Worm (Caenorhabditis elegans) whole organism, L2 larva: Measurements from ENCODE around the gene abts-3.

Experiments used
- C34F6.9 ChIP-seq: fragments of 150-350 bp; optimal IDR thresholded peaks from 2 replicates; lab custom pipeline; 2014; ENCODE audit warnings: missing biosample characterization, missing genetic modification characterization
- F13H6.1 ChIP-seq: sonication (generic microtip); optimal IDR thresholded peaks from 2 replicates; lab custom pipeline; 2016; ENCODE audit warnings: missing genetic modification characterization, missing compliant biosample characterization
- R02D3.7 ChIP-seq: fragments of 150-350 bp; optimal IDR thresholded peaks from 2 replicates; lab custom pipeline; 2014; ENCODE audit warnings: missing biosample characterization, missing genetic modification characterization
- Y55F3AM.14 ChIP-seq: fragments of 200-800 bp; sonication (Bioruptor generic); optimal IDR thresholded peaks from 2 replicates; lab custom pipeline; 2018; ENCODE audit warnings: mild to moderate bottlenecking, missing genetic modification characterization, missing compliant biosample characterization
- ZK546.5 ChIP-seq: sonication (generic microtip); optimal IDR thresholded peaks from 2 replicates; lab custom pipeline; 2017; ENCODE audit warnings: missing biosample characterization, missing genetic modification characterization
- alr-1 ChIP-seq: fragments of 150-350 bp; optimal IDR thresholded peaks from 2 replicates; lab custom pipeline; 2014; ENCODE audit warnings: missing biosample characterization, missing genetic modification characterization
- aly-2 ChIP-seq: fragments of 150-350 bp; optimal IDR thresholded peaks from 2 replicates; lab custom pipeline; 2014; ENCODE audit warnings: missing biosample characterization, missing genetic modification characterization
- ama-1 ChIP-seq: fragments of 150-350 bp; optimal IDR thresholded peaks from 2 replicates; lab custom pipeline; 2018; ENCODE audit warnings: inconsistent platforms
- blmp-1 ChIP-seq: sonication (generic microtip); optimal IDR thresholded peaks from 2 replicates; lab custom pipeline; 2017; ENCODE audit warnings: missing genetic modification characterization, mild to moderate bottlenecking, missing compliant biosample characterization, antibody characterized with exemption, moderate library complexity; ENCODE audit not compliant: insufficient read depth
- ceh-16 ChIP-seq: fragments of 150-350 bp; optimal IDR thresholded peaks from 2 replicates; lab custom pipeline; 2014; ENCODE audit warnings: missing biosample characterization, missing genetic modification characterization
- ceh-82 ChIP-seq: fragments of 150-350 bp; optimal IDR thresholded peaks from 2 replicates; lab custom pipeline; 2014; ENCODE audit warnings: missing biosample characterization, missing genetic modification characterization
- crh-2 ChIP-seq: sonication (generic microtip); optimal IDR thresholded peaks from 2 replicates; lab custom pipeline; 2017; ENCODE audit warnings: missing biosample characterization, missing genetic modification characterization
- fos-1 ChIP-seq: fragments of 150-350 bp; optimal IDR thresholded peaks from 2 replicates; lab custom pipeline; 2014; ENCODE audit warnings: missing biosample characterization, missing genetic modification characterization
- lin-11 ChIP-seq: fragments of 150-350 bp; sonication (generic microtip); optimal IDR thresholded peaks from 2 replicates; lab custom pipeline; 2014; ENCODE audit warnings: missing biosample characterization, missing genetic modification characterization, inconsistent platforms, mixed read lengths
- lin-13 ChIP-seq: fragments of 150-350 bp; optimal IDR thresholded peaks from 2 replicates; lab custom pipeline; 2014; ENCODE audit warnings: missing biosample characterization, missing genetic modification reagents, missing genetic modification characterization
- lin-39 ChIP-seq: fragments of 150-350 bp; optimal IDR thresholded peaks from 2 replicates; lab custom pipeline; 2014; ENCODE audit warnings: missing biosample characterization, missing genetic modification reagents, missing genetic modification characterization
- lsy-2 ChIP-seq, 2 experiments: fragments of 150-350 bp in 1 of 2; sonication (generic microtip) in 1 of 2; optimal IDR thresholded peaks; 2 replicates each; lab custom pipeline; 2014 to 2017; ENCODE audit warnings: missing biosample characterization in 2 of 2, missing genetic modification characterization in 2 of 2
- mbf-1 ChIP-seq: sonication (generic microtip); optimal IDR thresholded peaks from 2 replicates; lab custom pipeline; 2017; ENCODE audit warnings: missing biosample characterization, missing genetic modification characterization
- mdl-1 ChIP-seq, 2 experiments: fragments of 150-350 bp in 1 of 2; sonication (generic microtip) in 1 of 2; optimal IDR thresholded peaks; 2 replicates each; lab custom pipeline; 2017; ENCODE audit warnings: missing biosample characterization in 2 of 2, missing genetic modification characterization in 2 of 2
- nhr-11 ChIP-seq: fragments of 150-350 bp; optimal IDR thresholded peaks from 2 replicates; lab custom pipeline; 2014; ENCODE audit warnings: missing biosample characterization, missing genetic modification characterization
- nhr-12 ChIP-seq: fragments of 150-350 bp; optimal IDR thresholded peaks from 2 replicates; lab custom pipeline; 2014; ENCODE audit warnings: missing biosample characterization, missing genetic modification characterization
- nhr-129 ChIP-seq: fragments of 150-350 bp; optimal IDR thresholded peaks from 2 replicates; lab custom pipeline; 2014; ENCODE audit warnings: missing biosample characterization, missing genetic modification characterization
- nhr-21 ChIP-seq: fragments of 150-350 bp; optimal IDR thresholded peaks from 2 replicates; lab custom pipeline; 2014; ENCODE audit warnings: missing biosample characterization, missing genetic modification characterization
- nhr-23 ChIP-seq: fragments of 150-350 bp; optimal IDR thresholded peaks from 2 replicates; lab custom pipeline; 2014; ENCODE audit warnings: missing biosample characterization, missing genetic modification reagents, missing genetic modification characterization
- nhr-25 ChIP-seq: fragments of 150-350 bp; sonication (generic microtip); optimal IDR thresholded peaks from 3 replicates; lab custom pipeline; 2014; ENCODE audit warnings: missing biosample characterization, missing genetic modification characterization
- sem-4 ChIP-seq: fragments of 150-350 bp; optimal IDR thresholded peaks from 2 replicates; lab custom pipeline; 2014; ENCODE audit warnings: missing biosample characterization, missing genetic modification reagents, missing genetic modification characterization
- sma-9 ChIP-seq, 2 experiments: fragments of 150-350 bp in 1 of 2; sonication (generic microtip) in 1 of 2; optimal IDR thresholded peaks; 2 replicates each; lab custom pipeline; 2014 to 2016; ENCODE audit warnings: missing genetic modification characterization in 2 of 2, mild to moderate bottlenecking in 1 of 2, missing biosample characterization in 1 of 2, missing compliant biosample characterization in 1 of 2, missing genetic modification reagents in 1 of 2, moderate library complexity in 1 of 2
- snpc-4 ChIP-seq: fragments of 150-350 bp; optimal IDR thresholded peaks from 2 replicates; lab custom pipeline; 2014; ENCODE audit warnings: missing biosample characterization, missing genetic modification characterization
- unc-39 ChIP-seq: fragments of 150-350 bp; optimal IDR thresholded peaks from 2 replicates; lab custom pipeline; 2014; ENCODE audit warnings: missing biosample characterization, missing genetic modification characterization
- unc-55 ChIP-seq: fragments of 150-350 bp; sonication (generic microtip); optimal IDR thresholded peaks from 3 replicates; lab custom pipeline; 2014; ENCODE audit warnings: missing biosample characterization, missing genetic modification reagents, missing genetic modification characterization
- zag-1 ChIP-seq: fragments of 150-350 bp; optimal IDR thresholded peaks from 2 replicates; lab custom pipeline; 2014; ENCODE audit warnings: missing biosample characterization, missing genetic modification characterization
- ztf-1 ChIP-seq: fragments of 200-800 bp; sonication (Bioruptor generic); conservative IDR thresholded peaks from 2 replicates; pipeline ENCODE4 v1.3.6; 2022; ENCODE audit warnings: missing genetic modification characterization, missing compliant biosample characterization
- ztf-11 ChIP-seq: sonication (generic microtip); optimal IDR thresholded peaks from 2 replicates; lab custom pipeline; 2017; ENCODE audit warnings: missing biosample characterization, missing genetic modification characterization
- ztf-4 ChIP-seq: fragments of 150-350 bp; optimal IDR thresholded peaks from 2 replicates; lab custom pipeline; 2014; ENCODE audit warnings: missing biosample characterization, missing genetic modification characterization

The abts-3 gene

ce11 chrII:6136712-6137111 is 4.0 kb downstream of the abts-3 start (continued):
- TF ChIP-seq sma-9 (GFP tag; optimal IDR thresholded peaks at IDR 0.05; lab: Kevin White, UChicago) (no peak), sma-9 (tag; optimal IDR thresholded peaks at IDR 0.05; lab: Kevin White, UChicago) (no peak), unc-39 (tag; lab: Kevin White, UChicago) (no peak)

- TF ChIP-seq fos-1: no peak
- TF ChIP-seq nhr-21 (tag; lab: Kevin White, UChicago): no peak
- TF ChIP-seq unc-55: no peak
- TF ChIP-seq nhr-23 (tag; lab: Kevin White, UChicago): no peak
- TF ChIP-seq ama-1: no peak
- no peak for TF ChIP-seq ceh-16
- no peak for TF ChIP-seq ceh-82 (tag; lab: Kevin White, UChicago)
- no peak for TF ChIP-seq lin-39 (tag; lab: Kevin White, UChicago)
- no peak for TF ChIP-seq crh-2 (tag; lab: Kevin White, UChicago)
- no peak for TF ChIP-seq ztf-1 (GFP tag; lab: Robert Waterston, UW)
- TF ChIP-seq, all 48 proteins: peak for 0
Measured at ce11 chrII:6138138-6138537, 5.4 kb downstream of the abts-3 start.

ce11 chrII:6139484-6139883 is 6.8 kb downstream of the abts-3 start:
- TF ChIP-seq snpc-4 (tag; lab: Kevin White, UChicago): no peak
- no peak for TF ChIP-seq ztf-11 (tag; lab: Kevin White, UChicago)
- TF ChIP-seq ceh-82 (tag; lab: Kevin White, UChicago): no peak
- no peak for TF ChIP-seq nhr-12 (tag; lab: Kevin White, UChicago)
- TF ChIP-seq nhr-11 (tag; lab: Kevin White, UChicago): no peak
- TF ChIP-seq ztf-4 (tag; lab: Kevin White, UChicago): no peak
- TF ChIP-seq unc-55: no peak
- no peak for TF ChIP-seq sma-9 (GFP tag; optimal IDR thresholded peaks at IDR 0.05; lab: Kevin White, UChicago)
- no peak for TF ChIP-seq sma-9 (tag; optimal IDR thresholded peaks at IDR 0.05; lab: Kevin White, UChicago)
- no peak for TF ChIP-seq C34F6.9 (tag; lab: Kevin White, UChicago)
- no peak for TF ChIP-seq nhr-23 (tag; lab: Kevin White, UChicago)
- TF ChIP-seq zag-1 (tag; lab: Kevin White, UChicago): no peak
- TF ChIP-seq aly-2 (tag; lab: Kevin White, UChicago): no peak
- no peak for TF ChIP-seq F13H6.1 (tag; lab: Kevin White, UChicago)
- no peak for TF ChIP-seq nhr-129 (tag; lab: Kevin White, UChicago)
- TF ChIP-seq mdl-1 (tag; optimal IDR thresholded peaks at IDR 0.05; lab: Kevin White, UChicago): no peak
- TF ChIP-seq mbf-1 (tag; lab: Kevin White, UChicago): no peak
- TF ChIP-seq lin-13: no peak
- no peak for TF ChIP-seq alr-1 (tag; lab: Kevin White, UChicago)

- TF ChIP-seq nhr-25 (tag; lab: Kevin White, UChicago) (no peak), aly-2 (tag; lab: Kevin White, UChicago) (no peak), lin-11 (tag; lab: Kevin White, UChicago) (no peak), lin-13 (no peak), Y55F3AM.14 (GFP tag; lab: Kevin White, UChicago) (no peak), lsy-2 (tag; optimal IDR thresholded peaks at IDR 0.05; lab: Kevin White, UChicago) (no peak), unc-39 (tag; lab: Kevin White, UChicago) (no peak), sem-4 (tag; lab: Kevin White, UChicago) (no peak), ceh-16 (no peak), nhr-23 (tag; lab: Kevin White, UChicago) (no peak), nhr-21 (tag; lab: Kevin White, UChicago) (no peak), R02D3.7 (no peak), ZK546.5 (tag; lab: Kevin White, UChicago) (no peak), nhr-11 (tag; lab: Kevin White, UChicago) (no peak)
- TF ChIP-seq, all 48 proteins: peak for 0
Measured at ce11 chrII:6142539-6142938, 9.8 kb downstream of the abts-3 start.

ce11 chrII:6147131-6147530 is 14.4 kb downstream of the abts-3 start:
- no peak for TF ChIP-seq alr-1 (tag; lab: Kevin White, UChicago)

DNA sequence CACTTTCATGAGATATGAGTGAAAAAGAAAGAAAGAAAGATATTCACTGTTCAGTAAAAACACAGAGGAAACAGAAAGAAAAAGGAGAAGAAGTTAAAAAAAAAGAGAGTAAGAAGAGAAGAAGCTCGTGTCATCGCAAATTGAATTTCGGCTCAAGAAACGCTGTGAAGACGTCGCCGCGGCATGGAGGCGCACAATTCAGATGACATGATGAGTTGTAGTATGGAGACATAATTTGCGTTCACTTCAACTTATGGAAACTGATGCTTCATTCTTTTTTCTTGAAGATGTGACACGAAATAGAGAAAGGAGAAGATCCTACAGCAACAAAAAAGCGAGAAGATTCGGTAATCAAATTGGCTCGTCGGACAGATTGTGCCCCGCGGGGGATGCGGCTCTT is 15.7 kb downstream of the abts-3 start:
- TF ChIP-seq sem-4 (tag; lab: Kevin White, UChicago): no peak
- TF ChIP-seq lsy-2 (tag; optimal IDR thresholded peaks at IDR 0.05; lab: Kevin White, UChicago): peak in 1 of 2 experiments; percentile 21
- peak; percentile 33 for TF ChIP-seq sma-9 (GFP tag; optimal IDR thresholded peaks at IDR 0.05; lab: Kevin White, UChicago)
- no peak for TF ChIP-seq sma-9 (tag; optimal IDR thresholded peaks at IDR 0.05; lab: Kevin White, UChicago)
- TF ChIP-seq zag-1 (tag; lab: Kevin White, UChicago): peak; percentile 14
- no peak for TF ChIP-seq blmp-1
- TF ChIP-seq ZK546.5 (tag; lab: Kevin White, UChicago): no peak
- no peak for TF ChIP-seq F13H6.1 (tag; lab: Kevin White, UChicago)
